Fruit fly (Drosophila melanogaster) whole organism, embryonic: ENCODE results near the gene GstD5.

ENCODE experiments used
- C15 ChIP-seq: fragments of 200-800 bp; sonication (Bioruptor generic); IDR thresholded peaks from 3 replicates; pipeline ENCODE4 v1.3.6; 2022; ENCODE audit warnings: missing biosample characterization, missing genetic modification characterization
- CG10147 ChIP-seq: fragments of 200-800 bp; sonication (Bioruptor generic); optimal IDR thresholded peaks from 2 replicates; lab custom pipeline; 2019; ENCODE audit warnings: missing biosample characterization, mild to moderate bottlenecking, missing genetic modification characterization, moderate library complexity
- CG10267 ChIP-seq: fragments of 200-800 bp; sonication (Bioruptor generic); optimal IDR thresholded peaks from 2 replicates; lab custom pipeline; 2018; ENCODE audit warnings: missing biosample characterization, mild to moderate bottlenecking, missing genetic modification characterization, moderate library complexity
- CG14014 ChIP-seq: fragments of 200-800 bp; sonication (Bioruptor generic); IDR thresholded peaks from 2 replicates; pipeline ENCODE4 v1.3.6; 2022; ENCODE audit warnings: missing biosample characterization, missing genetic modification characterization
- CG14441 ChIP-seq: fragments of 200-800 bp; sonication (Bioruptor generic); IDR thresholded peaks from 2 replicates; pipeline ENCODE4 v1.3.6; 2022; ENCODE audit warnings: missing biosample characterization, missing genetic modification characterization
- CG1603 ChIP-seq: fragments of 200-800 bp; sonication (Bioruptor generic); optimal IDR thresholded peaks from 2 replicates; lab custom pipeline; 2019; ENCODE audit warnings: missing biosample characterization, mild to moderate bottlenecking, missing genetic modification characterization, moderate library complexity
- CG16813 ChIP-seq: fragments of 200-800 bp; sonication (Bioruptor generic); IDR thresholded peaks from 3 replicates; pipeline ENCODE4 v1.3.6; 2022; ENCODE audit warnings: missing biosample characterization, missing genetic modification characterization; ENCODE audit not compliant: partially characterized antibody
- CG17359 ChIP-seq: fragments of 200-800 bp; sonication (Bioruptor generic); optimal IDR thresholded peaks from 3 replicates; lab custom pipeline; 2018; ENCODE audit warnings: missing biosample characterization, mild to moderate bottlenecking, missing genetic modification characterization, moderate library complexity
- CG17802 ChIP-seq: fragments of 200-800 bp; sonication (Bioruptor generic); optimal IDR thresholded peaks from 2 replicates; lab custom pipeline; 2018; ENCODE audit warnings: missing biosample characterization, mild to moderate bottlenecking, missing genetic modification characterization, moderate library complexity
- CG18262 ChIP-seq: fragments of 200-800 bp; optimal IDR thresholded peaks from 3 replicates; lab custom pipeline; 2019; ENCODE audit warnings: missing biosample characterization, mild to moderate bottlenecking, missing genetic modification characterization, moderate library complexity
- CG2712 ChIP-seq: fragments of 200-800 bp; optimal IDR thresholded peaks from 3 replicates; lab custom pipeline; 2019; ENCODE audit warnings: missing biosample characterization, mild to moderate bottlenecking, missing genetic modification characterization, moderate library complexity
- CG30020 ChIP-seq: fragments of 200-800 bp; optimal IDR thresholded peaks from 2 replicates; lab custom pipeline; 2019; ENCODE audit warnings: missing biosample characterization, mild to moderate bottlenecking, missing genetic modification characterization, moderate library complexity
- CG3065 ChIP-seq: fragments of 200-800 bp; sonication (Bioruptor generic); optimal IDR thresholded peaks from 2 replicates; lab custom pipeline; 2016; ENCODE audit warnings: missing biosample characterization, missing genetic modification characterization
- CG3407 ChIP-seq: fragments of 200-800 bp; sonication (Bioruptor generic); optimal IDR thresholded peaks from 2 replicates; lab custom pipeline; 2018; ENCODE audit warnings: missing biosample characterization, mild to moderate bottlenecking, missing genetic modification characterization
- CG34376 ChIP-seq: fragments of 200-800 bp; sonication (Bioruptor generic); optimal IDR thresholded peaks from 2 replicates; lab custom pipeline; 2018; ENCODE audit warnings: missing biosample characterization, mild to moderate bottlenecking, missing genetic modification characterization
- CG6854 ChIP-seq: fragments of 200-800 bp; sonication (Bioruptor generic); optimal IDR thresholded peaks from 3 replicates; lab custom pipeline; 2017; ENCODE audit warnings: missing biosample characterization, mild to moderate bottlenecking, missing genetic modification characterization
- CG7271 ChIP-seq: fragments of 200-800 bp; sonication (Bioruptor generic); optimal IDR thresholded peaks from 2 replicates; lab custom pipeline; 2018; ENCODE audit warnings: missing biosample characterization, mild to moderate bottlenecking, missing genetic modification characterization, moderate library complexity
- CG8290 ChIP-seq, 3 experiments: fragments of 200-800 bp; sonication (Bioruptor generic); optimal IDR thresholded peaks; 2 replicates each; lab custom pipeline; 2016 to 2019; ENCODE audit warnings: missing biosample characterization in 3 of 3, missing genetic modification characterization in 3 of 3, mild to moderate bottlenecking in 2 of 3, moderate library complexity in 1 of 3
- CG9727 ChIP-seq: fragments of 200-800 bp; sonication (Bioruptor generic); optimal IDR thresholded peaks from 3 replicates; lab custom pipeline; 2017; ENCODE audit warnings: missing biosample characterization, mild to moderate bottlenecking, missing genetic modification characterization
- CG9817 ChIP-seq: fragments of 200-800 bp; sonication (Bioruptor generic); optimal IDR thresholded peaks from 2 replicates; lab custom pipeline; 2018; ENCODE audit warnings: missing biosample characterization, mild to moderate bottlenecking, missing genetic modification characterization, moderate library complexity
- CTCF ChIP-seq: fragments of 200-800 bp; sonication (Bioruptor generic); optimal IDR thresholded peaks from 2 replicates; lab custom pipeline; 2017; ENCODE audit warnings: missing biosample characterization, mild to moderate bottlenecking, missing genetic modification characterization, moderate library complexity
- Camta ChIP-seq: fragments of 200-800 bp; sonication (Bioruptor generic); optimal IDR thresholded peaks from 2 replicates; lab custom pipeline; 2016; ENCODE audit warnings: missing biosample characterization, missing genetic modification characterization
- Dll ChIP-seq: fragments of 200-800 bp; sonication (Bioruptor generic); IDR thresholded peaks from 4 replicates; pipeline ENCODE4 v1.3.6; 2022; ENCODE audit warnings: missing biosample characterization, missing genetic modification characterization; ENCODE audit not compliant: partially characterized antibody
- Hr39 ChIP-seq: fragments of >200 bp; optimal IDR thresholded peaks from 2 replicates; lab custom pipeline; 2017
- Nf-YB ChIP-seq: fragments of 200-800 bp; sonication (Bioruptor generic); optimal IDR thresholded peaks from 3 replicates; lab custom pipeline; 2019; ENCODE audit warnings: missing biosample characterization, mild to moderate bottlenecking, missing genetic modification characterization, moderate library complexity
- Nf-YC ChIP-seq: fragments of 200-800 bp; optimal IDR thresholded peaks from 3 replicates; lab custom pipeline; 2019; ENCODE audit warnings: missing biosample characterization, mild to moderate bottlenecking, missing genetic modification characterization, moderate library complexity
- YL-1 ChIP-seq: fragments of 200-800 bp; sonication (Bioruptor generic); optimal IDR thresholded peaks from 3 replicates; lab custom pipeline; 2017; ENCODE audit warnings: missing biosample characterization, mild to moderate bottlenecking, missing genetic modification characterization
- ara ChIP-seq: fragments of 200-800 bp; sonication (Bioruptor generic); IDR thresholded peaks from 2 replicates; pipeline ENCODE4 v1.3.6; 2022; ENCODE audit warnings: missing biosample characterization, missing genetic modification characterization
- ase ChIP-seq: fragments of 200-800 bp; sonication (Bioruptor generic); IDR thresholded peaks from 3 replicates; pipeline ENCODE4 v1.3.6; 2022; ENCODE audit warnings: missing biosample characterization, missing genetic modification characterization
- az2 ChIP-seq: fragments of 200-800 bp; sonication (Bioruptor generic); optimal IDR thresholded peaks from 3 replicates; lab custom pipeline; 2016; ENCODE audit warnings: missing biosample characterization, missing genetic modification characterization
- bsh ChIP-seq, 2 experiments: fragments of 200-800 bp; sonication (Bioruptor generic); optimal IDR thresholded peaks; 2 replicates each; lab custom pipeline; 2017 to 2018; ENCODE audit warnings: mild to moderate bottlenecking in 2 of 2, missing biosample characterization in 2 of 2, missing genetic modification characterization in 2 of 2, moderate library complexity in 1 of 2
- btn ChIP-seq: fragments of 200-800 bp; sonication (Bioruptor generic); optimal IDR thresholded peaks from 2 replicates; lab custom pipeline; 2016; ENCODE audit warnings: missing biosample characterization, missing genetic modification characterization
- chm ChIP-seq: fragments of 200-800 bp; sonication (Bioruptor generic); IDR thresholded peaks from 2 replicates; pipeline ENCODE4 v1.3.6; 2022; ENCODE audit warnings: missing biosample characterization, missing genetic modification characterization
- chn ChIP-seq: fragments of 200-800 bp; sonication (Bioruptor generic); optimal IDR thresholded peaks from 2 replicates; lab custom pipeline; 2016; ENCODE audit warnings: missing biosample characterization, missing genetic modification characterization
- dimm ChIP-seq: fragments of 200-800 bp; sonication (Bioruptor generic); IDR thresholded peaks from 2 replicates; pipeline ENCODE4 v1.3.6; 2022; ENCODE audit warnings: missing biosample characterization, missing genetic modification characterization
- exex ChIP-seq: fragments of 200-800 bp; sonication (Bioruptor generic); optimal IDR thresholded peaks from 4 replicates; lab custom pipeline; 2018; ENCODE audit warnings: missing biosample characterization, mild to moderate bottlenecking, missing genetic modification characterization, moderate library complexity
- grn ChIP-seq: fragments of 200-800 bp; sonication (Bioruptor generic); optimal IDR thresholded peaks from 3 replicates; lab custom pipeline; 2017; ENCODE audit warnings: missing biosample characterization, missing genetic modification characterization
- hkb ChIP-seq, 2 experiments: fragments of 200-800 bp in 1 of 2; fragments of >200 bp in 1 of 2; sonication (Bioruptor generic) in 1 of 2; IDR thresholded peaks in 1 of 2; optimal IDR thresholded peaks in 1 of 2; 2 replicates each; pipeline versions ENCODE4 v1.3.6 to Lab custom; 2017 to 2022; ENCODE audit warnings: missing biosample characterization in 1 of 2, missing genetic modification characterization in 1 of 2
- jing ChIP-seq: fragments of 200-800 bp; sonication (Bioruptor generic); optimal IDR thresholded peaks from 2 replicates; lab custom pipeline; 2018; ENCODE audit warnings: missing biosample characterization, mild to moderate bottlenecking, missing genetic modification characterization
- klu ChIP-seq: fragments of 200-800 bp; sonication (Bioruptor generic); IDR thresholded peaks from 2 replicates; pipeline ENCODE4 v1.3.6; 2022; ENCODE audit warnings: missing biosample characterization, missing genetic modification characterization
- lab ChIP-seq: fragments of 200-800 bp; sonication (Bioruptor generic); optimal IDR thresholded peaks from 3 replicates; lab custom pipeline; 2017; ENCODE audit warnings: missing biosample characterization, missing genetic modification characterization, mild to moderate bottlenecking, moderate library complexity, missing genetic modification reagents
- luna ChIP-seq: fragments of 200-800 bp; sonication (Bioruptor generic); optimal IDR thresholded peaks from 2 replicates; lab custom pipeline; 2016; ENCODE audit warnings: missing biosample characterization, missing genetic modification characterization
- pfk ChIP-seq: fragments of 200-800 bp; sonication (Bioruptor generic); optimal IDR thresholded peaks from 2 replicates; lab custom pipeline; 2018; ENCODE audit warnings: missing biosample characterization, mild to moderate bottlenecking, missing genetic modification characterization, moderate library complexity
- prd ChIP-seq, 3 experiments: fragments of >200 bp in 2 of 3; fragments of 200-800 bp in 1 of 3; sonication (Bioruptor generic) in 1 of 3; optimal IDR thresholded peaks in 2 of 3; IDR thresholded peaks in 1 of 3; 2 replicates in 2 of 3; 3 replicates in 1 of 3; pipeline versions ENCODE4 v1.3.6 to Lab custom; 2017 to 2022; ENCODE audit warnings: missing biosample characterization in 1 of 3, missing genetic modification characterization in 1 of 3
- sens ChIP-seq: fragments of 200-800 bp; sonication (Bioruptor generic); peaks from one replicate; lab custom pipeline; 2016; ENCODE audit warnings: missing biosample characterization, missing genetic modification characterization
- sima ChIP-seq: fragments of 200-800 bp; sonication (Bioruptor generic); optimal IDR thresholded peaks from 2 replicates; lab custom pipeline; 2016; ENCODE audit warnings: missing biosample characterization, missing genetic modification characterization
- slou ChIP-seq: fragments of 200-800 bp; sonication (Bioruptor generic); optimal IDR thresholded peaks from 3 replicates; lab custom pipeline; 2016; ENCODE audit warnings: missing biosample characterization, missing genetic modification characterization
- zen ChIP-seq: fragments of 200-800 bp; sonication (Bioruptor generic); optimal IDR thresholded peaks from 3 replicates; lab custom pipeline; 2018; ENCODE audit warnings: missing biosample characterization, mild to moderate bottlenecking, missing genetic modification characterization, moderate library complexity

Gene GstD5

DNA sequence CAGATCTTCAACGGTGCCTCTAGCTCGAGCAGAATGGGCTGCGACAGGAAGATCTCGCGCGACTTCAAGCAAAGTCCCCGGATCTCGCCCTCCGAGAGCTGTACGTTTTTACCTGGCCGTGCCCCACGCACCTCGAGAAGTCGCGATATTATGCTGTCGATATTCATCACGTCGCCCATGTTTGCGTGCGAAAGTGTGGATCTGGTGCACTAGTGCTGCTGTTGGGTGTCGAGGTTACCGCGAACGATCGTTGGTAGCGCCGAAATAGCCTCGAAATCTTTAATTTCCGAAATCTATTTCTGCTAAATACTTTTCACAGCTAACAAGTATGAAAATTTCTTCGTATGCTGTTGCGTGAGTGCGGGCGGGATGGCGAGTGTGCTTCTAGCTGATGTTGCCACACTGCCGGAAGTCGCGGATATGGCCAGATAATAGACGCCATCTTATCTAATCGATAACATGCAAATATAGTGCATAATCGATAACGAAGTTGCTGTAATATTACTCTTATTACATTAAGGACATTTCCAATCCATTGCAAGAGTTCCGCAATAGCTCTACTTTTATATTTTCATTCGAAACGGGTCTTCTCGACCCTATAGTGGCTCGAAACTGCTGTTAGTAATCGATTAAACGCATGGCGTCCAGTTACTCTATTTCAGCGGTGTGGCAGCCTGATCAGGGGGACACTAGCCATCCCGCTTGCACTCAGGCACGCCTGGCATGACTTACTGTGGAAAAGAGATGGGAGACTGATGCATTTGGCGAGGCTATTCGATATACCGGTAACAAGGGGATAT lies 50.2 kb downstream of the GstD5 start, which contains the start of gene Pp1-87B (continued):
- peak; percentile 39 for TF ChIP-seq CG9727
- TF ChIP-seq klu = no peak
- TF ChIP-seq grn = no peak
- TF ChIP-seq chm (GFP tag; lab: Robert Waterston, UW) = 0 out of 2 replicates have a peak, but pooled peaks have one; percentile 52
- no peak for TF ChIP-seq btn
- peak; percentile 39 for TF ChIP-seq CG8290 (GFP tag; optimal IDR thresholded peaks at IDR 0.05; lab: Kevin White, UChicago)
- peak in 1 of 2 experiments; percentile 46 for TF ChIP-seq CG8290 (tag; optimal IDR thresholded peaks at IDR 0.05; lab: Kevin White, UChicago)
- peak; percentile 19 for TF ChIP-seq CG1603 (tag; lab: Kevin White, UChicago)
- peak; percentile 38 for TF ChIP-seq zen (tag; lab: Kevin White, UChicago)
- peak; percentile 86 for TF ChIP-seq YL-1
- no peak for TF ChIP-seq slou
- no peak for TF ChIP-seq CG9817 (tag; lab: Kevin White, UChicago)
- no peak for TF ChIP-seq CG17802 (tag; lab: Kevin White, UChicago)
- TF ChIP-seq Camta (GFP tag; lab: Kevin White, UChicago) = peak; percentile 13
- peak; percentile 46 for TF ChIP-seq Nf-YC (tag; lab: Kevin White, UChicago)
- no peak for TF ChIP-seq Hr39 (lab: Kevin White, UChicago)
- TF ChIP-seq CG14014 (GFP tag; lab: Robert Waterston, UW) = no peak
- TF ChIP-seq CG10147 (GFP tag; lab: Kevin White, UChicago) = no peak
- peak; percentile 55; the same call in 1 of the 3 replicates for TF ChIP-seq CG16813 (GFP tag; lab: Robert Waterston, UW)
- no peak for TF ChIP-seq CG3407 (GFP tag; lab: Kevin White, UChicago)
- peak; percentile 13 for TF ChIP-seq Nf-YB (GFP tag; lab: Kevin White, UChicago)
- TF ChIP-seq CG2712 (tag; lab: Kevin White, UChicago) = peak; percentile 10
- no peak for TF ChIP-seq pfk (GFP tag; lab: Kevin White, UChicago)
- no peak for TF ChIP-seq luna (GFP tag; lab: Kevin White, UChicago)
- peak; percentile 9 for TF ChIP-seq CG34376 (GFP tag; lab: Kevin White, UChicago)
- no peak for TF ChIP-seq chn (GFP tag; lab: Kevin White, UChicago)
- TF ChIP-seq hkb (optimal IDR thresholded peaks at IDR 0.05; lab: Kevin White, UChicago) = peak; percentile 92
- TF ChIP-seq hkb (GFP tag; IDR thresholded peaks at IDR 0.05; lab: Robert Waterston, UW) = no peak
- TF ChIP-seq bsh (GFP tag; optimal IDR thresholded peaks at IDR 0.05; lab: Kevin White, UChicago) = no peak
- no peak for TF ChIP-seq C15
- TF ChIP-seq ara (GFP tag; lab: Robert Waterston, UW) = no peak
- TF ChIP-seq CG30020 = peak; percentile 45
- no peak for TF ChIP-seq dimm (GFP tag; lab: Robert Waterston, UW)
- TF ChIP-seq CG17359 (tag; lab: Kevin White, UChicago) = no peak
- peak; percentile 16 for TF ChIP-seq CG10267
- no peak for TF ChIP-seq lab
- TF ChIP-seq jing (GFP tag; lab: Kevin White, UChicago) = no peak
- no peak for TF ChIP-seq CG14441
- TF ChIP-seq ase (GFP tag; lab: Robert Waterston, UW) = no peak
- TF ChIP-seq CG7271 (tag; lab: Kevin White, UChicago) = no peak
- TF ChIP-seq sens = no peak
- TF ChIP-seq CG18262 (tag; lab: Kevin White, UChicago) = peak; percentile 34
- TF ChIP-seq Dll = 0 out of 4 replicates have a peak, but pooled peaks have one; percentile 23
- TF ChIP-seq sima (GFP tag; lab: Kevin White, UChicago) = no peak
- TF ChIP-seq CG6854 = no peak
- TF ChIP-seq az2 = no peak
- no peak for TF ChIP-seq CG3065 (GFP tag; lab: Kevin White, UChicago)
- no peak for TF ChIP-seq prd (optimal IDR thresholded peaks at IDR 0.05; lab: Kevin White, UChicago)
- peak; percentile 22; the same call in 1 of the 3 replicates for TF ChIP-seq prd (GFP tag; IDR thresholded peaks at IDR 0.05; lab: Robert Waterston, UW)
- TF ChIP-seq CTCF = no peak
- TF ChIP-seq exex = no peak
